Fruit fly (Drosophila melanogaster) whole organism, embryonic: Measurements from ENCODE around the gene lectin-24Db.

Experiments used
- B-H2 ChIP-seq: fragments of 200-800 bp; sonication (Bioruptor generic); optimal IDR thresholded peaks from 2 replicates; lab custom pipeline; 2018; ENCODE audit warnings: missing biosample characterization, mild to moderate bottlenecking, missing genetic modification characterization
- CG10431 ChIP-seq: fragments of 200-800 bp; sonication (Bioruptor generic); optimal IDR thresholded peaks from 3 replicates; lab custom pipeline; 2018; ENCODE audit warnings: missing biosample characterization, mild to moderate bottlenecking, missing genetic modification characterization
- CG12071 ChIP-seq: fragments of 200-800 bp; sonication (Bioruptor generic); optimal IDR thresholded peaks from 3 replicates; lab custom pipeline; 2018; ENCODE audit warnings: missing biosample characterization, mild to moderate bottlenecking, missing genetic modification characterization
- CG12659 ChIP-seq: fragments of 200-800 bp; sonication (Bioruptor generic); optimal IDR thresholded peaks from 3 replicates; lab custom pipeline; 2017; ENCODE audit warnings: mild to moderate bottlenecking, missing biosample characterization, missing genetic modification reagents, missing genetic modification characterization
- CG13624 ChIP-seq: fragments of 200-800 bp; sonication (Bioruptor generic); optimal IDR thresholded peaks from 2 replicates; lab custom pipeline; 2016; ENCODE audit warnings: missing biosample characterization, missing genetic modification characterization
- CG15073 ChIP-seq: fragments of 200-800 bp; sonication (Bioruptor generic); optimal IDR thresholded peaks from 2 replicates; lab custom pipeline; 2016; ENCODE audit warnings: missing biosample characterization, missing genetic modification characterization
- CG15269 ChIP-seq: fragments of 200-800 bp; sonication (Bioruptor generic); optimal IDR thresholded peaks from 2 replicates; lab custom pipeline; 2018; ENCODE audit warnings: missing biosample characterization, mild to moderate bottlenecking, missing genetic modification characterization, moderate library complexity
- CG15514 ChIP-seq: fragments of 200-800 bp; sonication (Bioruptor generic); optimal IDR thresholded peaks from 3 replicates; lab custom pipeline; 2017; ENCODE audit warnings: missing biosample characterization, missing genetic modification characterization, mild to moderate bottlenecking, moderate library complexity, missing genetic modification reagents
- CG16813 ChIP-seq: fragments of 200-800 bp; sonication (Bioruptor generic); IDR thresholded peaks from 3 replicates; pipeline ENCODE4 v1.3.6; 2022; ENCODE audit warnings: missing biosample characterization, missing genetic modification characterization; ENCODE audit not compliant: partially characterized antibody
- CG17186 ChIP-seq: fragments of 200-800 bp; sonication (Bioruptor generic); optimal IDR thresholded peaks from 3 replicates; lab custom pipeline; 2017; ENCODE audit warnings: missing biosample characterization, missing genetic modification reagents, missing genetic modification characterization
- CG17568 ChIP-seq: fragments of 200-800 bp; sonication (Bioruptor generic); optimal IDR thresholded peaks from 2 replicates; lab custom pipeline; 2018; ENCODE audit warnings: missing biosample characterization, mild to moderate bottlenecking, missing genetic modification characterization, moderate library complexity
- CG2129 ChIP-seq: fragments of 200-800 bp; sonication (Bioruptor generic); IDR thresholded peaks from 2 replicates; pipeline ENCODE4 v1.3.6; 2022; ENCODE audit warnings: missing biosample characterization, missing genetic modification characterization; ENCODE audit not compliant: partially characterized antibody
- CG2712 ChIP-seq: fragments of 200-800 bp; optimal IDR thresholded peaks from 3 replicates; lab custom pipeline; 2019; ENCODE audit warnings: missing biosample characterization, mild to moderate bottlenecking, missing genetic modification characterization, moderate library complexity
- CG3407 ChIP-seq: fragments of 200-800 bp; sonication (Bioruptor generic); optimal IDR thresholded peaks from 2 replicates; lab custom pipeline; 2018; ENCODE audit warnings: missing biosample characterization, mild to moderate bottlenecking, missing genetic modification characterization
- Eip74EF ChIP-seq, 2 experiments: fragments of 200-800 bp in 1 of 2; fragments of >200 bp in 1 of 2; sonication (Bioruptor generic) in 1 of 2; optimal IDR thresholded peaks; 2 replicates each; lab custom pipeline; 2017 to 2019; ENCODE audit warnings: missing biosample characterization in 2 of 2, missing genetic modification characterization in 2 of 2, mild to moderate bottlenecking in 1 of 2, moderate library complexity in 1 of 2
- Elba2 ChIP-seq: fragments of 200-800 bp; sonication (Bioruptor generic); optimal IDR thresholded peaks from 3 replicates; lab custom pipeline; 2016; ENCODE audit warnings: missing biosample characterization, missing genetic modification characterization
- HmgZ ChIP-seq: fragments of 200-800 bp; sonication (Bioruptor generic); optimal IDR thresholded peaks from 2 replicates; lab custom pipeline; 2018; ENCODE audit warnings: missing biosample characterization, mild to moderate bottlenecking, missing genetic modification characterization
- Hmr ChIP-seq: fragments of 200-800 bp; sonication (Bioruptor generic); optimal IDR thresholded peaks from 3 replicates; lab custom pipeline; 2017; ENCODE audit warnings: mild to moderate bottlenecking, missing biosample characterization, missing genetic modification reagents, missing genetic modification characterization
- Hr51 ChIP-seq, 2 experiments: fragments of 200-800 bp; sonication (Bioruptor generic); optimal IDR thresholded peaks; 2 replicates in 1 of 2; 3 replicates in 1 of 2; lab custom pipeline; 2016 to 2018; ENCODE audit warnings: missing biosample characterization in 2 of 2, missing genetic modification characterization in 2 of 2, mild to moderate bottlenecking in 1 of 2, moderate library complexity in 1 of 2
- Lpt ChIP-seq: fragments of >200 bp; optimal IDR thresholded peaks from 2 replicates; lab custom pipeline; 2018; ENCODE audit warnings: missing biosample characterization, missing genetic modification characterization
- MBD-R2 ChIP-seq: fragments of 200-800 bp; sonication (Bioruptor generic); IDR thresholded peaks from 2 replicates; pipeline ENCODE4 v1.3.6; 2022; ENCODE audit warnings: missing biosample characterization, missing genetic modification characterization
- MESR4 ChIP-seq: fragments of 200-800 bp; sonication (Bioruptor generic); optimal IDR thresholded peaks from 2 replicates; lab custom pipeline; 2018; ENCODE audit warnings: missing biosample characterization, mild to moderate bottlenecking, missing genetic modification characterization, moderate library complexity
- Max ChIP-seq: fragments of 200-800 bp; sonication (Bioruptor generic); optimal IDR thresholded peaks from 2 replicates; lab custom pipeline; 2016; ENCODE audit warnings: missing biosample characterization, mild to moderate bottlenecking, missing genetic modification characterization
- Mes4 ChIP-seq: fragments of 200-800 bp; sonication (Bioruptor generic); optimal IDR thresholded peaks from 2 replicates; lab custom pipeline; 2016; ENCODE audit warnings: missing biosample characterization, missing genetic modification characterization
- Ravus ChIP-seq: fragments of 200-800 bp; sonication (Bioruptor generic); IDR thresholded peaks from 2 replicates; pipeline ENCODE4 v1.3.6; 2022; ENCODE audit warnings: missing biosample characterization, missing genetic modification characterization
- Scr ChIP-seq: fragments of 200-800 bp; sonication (Bioruptor generic); IDR thresholded peaks from 2 replicates; pipeline ENCODE4 v1.3.6; 2022; ENCODE audit warnings: missing biosample characterization, missing genetic modification characterization; ENCODE audit not compliant: partially characterized antibody
- Spps ChIP-seq: fragments of 200-800 bp; sonication (Bioruptor generic); optimal IDR thresholded peaks from 2 replicates; lab custom pipeline; 2018; ENCODE audit warnings: missing biosample characterization, mild to moderate bottlenecking, missing genetic modification characterization
- amos ChIP-seq: fragments of 200-800 bp; sonication (Bioruptor generic); IDR thresholded peaks from 2 replicates; pipeline ENCODE4 v1.3.6; 2022; ENCODE audit warnings: missing biosample characterization, missing genetic modification characterization; ENCODE audit not compliant: partially characterized antibody
- ato ChIP-seq: fragments of 200-800 bp; sonication (Bioruptor generic); IDR thresholded peaks from 2 replicates; pipeline ENCODE4 v1.3.6; 2022; ENCODE audit warnings: missing biosample characterization, missing genetic modification characterization; ENCODE audit not compliant: partially characterized antibody
- bowl ChIP-seq: fragments of 200-800 bp; sonication (Bioruptor generic); IDR thresholded peaks from 2 replicates; pipeline ENCODE4 v1.3.6; 2022; ENCODE audit warnings: missing biosample characterization, missing genetic modification characterization
- btn ChIP-seq: fragments of 200-800 bp; sonication (Bioruptor generic); optimal IDR thresholded peaks from 2 replicates; lab custom pipeline; 2016; ENCODE audit warnings: missing biosample characterization, missing genetic modification characterization
- cas ChIP-seq: fragments of 200-800 bp; sonication (Bioruptor generic); IDR thresholded peaks from 2 replicates; pipeline ENCODE4 v1.3.6; 2022; ENCODE audit warnings: missing biosample characterization, missing genetic modification characterization
- crol ChIP-seq: fragments of 200-800 bp; sonication (Bioruptor generic); IDR thresholded peaks from 2 replicates; pipeline ENCODE4 v1.3.6; 2022; ENCODE audit warnings: missing biosample characterization, missing genetic modification characterization
- gfzf ChIP-seq: fragments of 200-800 bp; sonication (Bioruptor generic); optimal IDR thresholded peaks from 2 replicates; lab custom pipeline; 2016; ENCODE audit warnings: missing biosample characterization, mild to moderate bottlenecking, missing genetic modification characterization, moderate library complexity
- her ChIP-seq: fragments of 200-800 bp; sonication (Bioruptor generic); optimal IDR thresholded peaks from 2 replicates; lab custom pipeline; 2016; ENCODE audit warnings: missing biosample characterization, missing genetic modification characterization
- inv ChIP-seq: fragments of 200-800 bp; sonication (Bioruptor generic); IDR thresholded peaks from 2 replicates; pipeline ENCODE4 v1.3.6; 2022; ENCODE audit warnings: missing biosample characterization, missing genetic modification characterization; ENCODE audit not compliant: partially characterized antibody
- lbe ChIP-seq: fragments of 200-800 bp; sonication (Bioruptor generic); optimal IDR thresholded peaks from 2 replicates; lab custom pipeline; 2016; ENCODE audit warnings: missing biosample characterization, mild to moderate bottlenecking, missing genetic modification characterization
- pho ChIP-seq: fragments of 200-800 bp; sonication (Bioruptor generic); optimal IDR thresholded peaks from 2 replicates; lab custom pipeline; 2016; ENCODE audit warnings: missing biosample characterization, missing genetic modification characterization
- phol ChIP-seq: fragments of 200-800 bp; sonication (Bioruptor generic); optimal IDR thresholded peaks from 3 replicates; lab custom pipeline; 2018; ENCODE audit warnings: missing biosample characterization, mild to moderate bottlenecking, missing genetic modification characterization, moderate library complexity
- ro ChIP-seq: fragments of 200-800 bp; sonication (Bioruptor generic); IDR thresholded peaks from 2 replicates; pipeline ENCODE4 v1.3.6; 2022; ENCODE audit warnings: missing biosample characterization, missing genetic modification characterization
- row ChIP-seq: fragments of 200-800 bp; sonication (Bioruptor generic); IDR thresholded peaks from 3 replicates; pipeline ENCODE4 v1.3.6; 2022; ENCODE audit warnings: missing biosample characterization, missing genetic modification characterization
- sob ChIP-seq: fragments of 200-800 bp; sonication (Bioruptor generic); IDR thresholded peaks from 2 replicates; pipeline ENCODE4 v1.3.6; 2022; ENCODE audit warnings: missing biosample characterization, missing genetic modification characterization
- unc-4 ChIP-seq: fragments of 200-800 bp; sonication (Bioruptor generic); IDR thresholded peaks from 2 replicates; pipeline ENCODE4 v1.3.6; 2022; ENCODE audit warnings: missing biosample characterization, missing genetic modification characterization; ENCODE audit not compliant: partially characterized antibody

Gene lectin-24Db

DNA sequence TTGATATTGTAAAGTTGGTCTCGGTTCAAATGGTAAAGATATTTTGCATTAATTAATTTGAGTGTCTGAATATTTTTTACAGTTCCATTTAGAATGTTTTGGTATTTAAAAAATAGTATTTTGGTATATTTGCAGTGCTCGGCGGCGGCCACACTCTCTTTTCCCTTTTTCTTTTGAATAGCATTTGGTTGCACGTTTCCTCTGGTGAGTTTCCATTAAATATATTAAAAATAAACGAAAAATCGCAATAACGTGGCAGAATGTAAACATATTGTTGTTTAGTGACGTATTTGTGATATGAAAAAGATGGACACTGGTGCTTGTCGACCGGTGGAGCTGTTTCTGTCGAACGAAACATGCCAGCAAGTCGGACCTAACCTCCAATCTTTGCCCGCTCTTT lies 39.6 kb downstream of the lectin-24Db start, which contains the start of gene RpL40 (continued):
- no peak for TF ChIP-seq btn (GFP tag; lab: Kevin White, UChicago)
- TF ChIP-seq CG15514 (GFP tag; lab: Kevin White, UChicago): no peak
- no peak for TF ChIP-seq CG15269 (tag; lab: Kevin White, UChicago)
- no peak for TF ChIP-seq ato (GFP tag; lab: Robert Waterston, UW)
- 0 out of 2 replicates have a peak, but pooled peaks have one; percentile 32 for TF ChIP-seq unc-4 (GFP tag; lab: Robert Waterston, UW)
- 0 out of 2 replicates have a peak, but pooled peaks have one; percentile 8 for TF ChIP-seq MBD-R2 (GFP tag; lab: Robert Waterston, UW)
- no peak for TF ChIP-seq inv (GFP tag; lab: Robert Waterston, UW)
- TF ChIP-seq CG16813 (GFP tag; lab: Robert Waterston, UW): 0 out of 3 replicates have a peak, but pooled peaks have one; percentile 35
- TF ChIP-seq Eip74EF (GFP tag; optimal IDR thresholded peaks at IDR 0.05; lab: Kevin White, UChicago): peak in 1 of 2 experiments; percentile 6
- no peak for TF ChIP-seq CG2129 (GFP tag; lab: Robert Waterston, UW)
- TF ChIP-seq Scr: no peak
- peak; percentile 11 for TF ChIP-seq lbe (GFP tag; lab: Kevin White, UChicago)
- TF ChIP-seq Mes4: no peak
- TF ChIP-seq row (GFP tag; lab: Robert Waterston, UW): peak; percentile 57
- TF ChIP-seq sob (GFP tag; lab: Robert Waterston, UW): no peak
- peak; percentile 59 for TF ChIP-seq Max
- TF ChIP-seq crol (GFP tag; lab: Robert Waterston, UW): no peak
- TF ChIP-seq CG12071 (GFP tag; lab: Kevin White, UChicago): no peak
- TF ChIP-seq Ravus (GFP tag; lab: Robert Waterston, UW): no peak
- TF ChIP-seq amos (GFP tag; lab: Robert Waterston, UW): no peak
- TF ChIP-seq Hr51 (GFP tag; optimal IDR thresholded peaks at IDR 0.05; lab: Kevin White, UChicago): no peak
- TF ChIP-seq MESR4 (GFP tag; lab: Kevin White, UChicago): peak; percentile 97
- TF ChIP-seq Elba2 (GFP tag; lab: Kevin White, UChicago): no peak
- TF ChIP-seq B-H2 (GFP tag; lab: Kevin White, UChicago): no peak
- TF ChIP-seq HmgZ (tag; lab: Kevin White, UChicago): no peak
- peak; percentile 22 for TF ChIP-seq CG12659 (GFP tag; lab: Kevin White, UChicago)
- no peak for TF ChIP-seq bowl (GFP tag; lab: Robert Waterston, UW)
- no peak for TF ChIP-seq CG2712 (tag; lab: Kevin White, UChicago)
- TF ChIP-seq CG17186: no peak
- no peak for TF ChIP-seq CG15073 (GFP tag; lab: Kevin White, UChicago)
- TF ChIP-seq phol: no peak
- TF ChIP-seq CG10431 (GFP tag; lab: Kevin White, UChicago): peak; percentile 32
- TF ChIP-seq CG13624 (GFP tag; lab: Kevin White, UChicago): no peak
- TF ChIP-seq Lpt: no peak
- no peak for TF ChIP-seq ro (GFP tag; lab: Robert Waterston, UW)
- TF ChIP-seq gfzf (GFP tag; lab: Kevin White, UChicago): peak; percentile 71
- TF ChIP-seq CG17568 (GFP tag; lab: Kevin White, UChicago): peak; percentile 30
- TF ChIP-seq Spps (tag; lab: Kevin White, UChicago): no peak
- TF ChIP-seq her (GFP tag; lab: Kevin White, UChicago): no peak
- TF ChIP-seq cas: no peak
- TF ChIP-seq Hmr: peak; percentile 16
- TF ChIP-seq pho (GFP tag; lab: Kevin White, UChicago): no peak
- no peak for TF ChIP-seq CG3407 (GFP tag; lab: Kevin White, UChicago)
